Fruit fly (Drosophila melanogaster) whole organism, embryonic: ENCODE results near the gene Cpsf73.
A peak's percentile ranks its signal among the peaks of the same experiment; 100 is the strongest.

Source experiments
- B-H2 ChIP-seq: fragments of 200-800 bp; sonication (Bioruptor generic); optimal IDR thresholded peaks from 2 replicates; lab custom pipeline; 2018; ENCODE audit warnings: missing biosample characterization, mild to moderate bottlenecking, missing genetic modification characterization
- CG11695 ChIP-seq: fragments of 200-800 bp; sonication (Bioruptor generic); IDR thresholded peaks from 3 replicates; pipeline ENCODE4 v1.3.6; 2022; ENCODE audit warnings: missing biosample characterization, missing genetic modification characterization
- CG11723 ChIP-seq: fragments of 200-800 bp; sonication (Bioruptor generic); optimal IDR thresholded peaks from 2 replicates; lab custom pipeline; 2017; ENCODE audit warnings: missing biosample characterization, mild to moderate bottlenecking, missing genetic modification characterization
- CG12236 ChIP-seq: fragments of 200-800 bp; sonication (Bioruptor generic); optimal IDR thresholded peaks from 2 replicates; lab custom pipeline; 2016; ENCODE audit warnings: missing biosample characterization, missing genetic modification characterization
- CG14667 ChIP-seq: fragments of 200-800 bp; sonication (Bioruptor generic); IDR thresholded peaks from 2 replicates; pipeline ENCODE4 v1.3.6; 2022; ENCODE audit warnings: missing biosample characterization, missing genetic modification characterization
- CG15514 ChIP-seq: fragments of 200-800 bp; sonication (Bioruptor generic); optimal IDR thresholded peaks from 3 replicates; lab custom pipeline; 2017; ENCODE audit warnings: missing biosample characterization, missing genetic modification characterization, mild to moderate bottlenecking, moderate library complexity, missing genetic modification reagents
- CG15696 ChIP-seq: fragments of 200-800 bp; sonication (Bioruptor generic); optimal IDR thresholded peaks from 2 replicates; lab custom pipeline; 2019; ENCODE audit warnings: missing biosample characterization, mild to moderate bottlenecking, missing genetic modification characterization, moderate library complexity
- CG17568 ChIP-seq: fragments of 200-800 bp; sonication (Bioruptor generic); optimal IDR thresholded peaks from 2 replicates; lab custom pipeline; 2018; ENCODE audit warnings: missing biosample characterization, mild to moderate bottlenecking, missing genetic modification characterization, moderate library complexity
- CG17612 ChIP-seq: fragments of 200-800 bp; sonication (Bioruptor generic); IDR thresholded peaks from 2 replicates; pipeline ENCODE4 v1.3.6; 2022; ENCODE audit warnings: missing biosample characterization, missing genetic modification characterization
- CG2889 ChIP-seq: fragments of 200-800 bp; sonication (Bioruptor generic); IDR thresholded peaks from 3 replicates; pipeline ENCODE4 v1.3.6; 2022; ENCODE audit warnings: missing biosample characterization, missing genetic modification characterization
- CG31365 ChIP-seq: fragments of 200-800 bp; sonication (Bioruptor generic); optimal IDR thresholded peaks from 2 replicates; lab custom pipeline; 2018; ENCODE audit warnings: missing biosample characterization, mild to moderate bottlenecking, missing genetic modification characterization
- CG32767 ChIP-seq: fragments of 200-800 bp; sonication (Bioruptor generic); IDR thresholded peaks from 2 replicates; pipeline ENCODE4 v1.3.6; 2022; ENCODE audit warnings: missing biosample characterization, missing genetic modification characterization
- CG34376 ChIP-seq: fragments of 200-800 bp; sonication (Bioruptor generic); optimal IDR thresholded peaks from 2 replicates; lab custom pipeline; 2018; ENCODE audit warnings: missing biosample characterization, mild to moderate bottlenecking, missing genetic modification characterization
- CG4424 ChIP-seq: fragments of 200-800 bp; sonication (Bioruptor generic); optimal IDR thresholded peaks from 3 replicates; lab custom pipeline; 2016; ENCODE audit warnings: missing biosample characterization, missing genetic modification characterization
- CG9437 ChIP-seq: fragments of 200-800 bp; sonication (Bioruptor generic); optimal IDR thresholded peaks from 2 replicates; lab custom pipeline; 2018; ENCODE audit warnings: missing biosample characterization, mild to moderate bottlenecking, missing genetic modification characterization
- CrebB ChIP-seq: fragments of 200-800 bp; sonication (Bioruptor generic); optimal IDR thresholded peaks from 3 replicates; lab custom pipeline; 2018; ENCODE audit warnings: missing biosample characterization, mild to moderate bottlenecking, missing genetic modification characterization
- D ChIP-seq, 2 experiments: fragments of 200-800 bp in 1 of 2; fragments of >200 bp in 1 of 2; sonication (Bioruptor generic) in 1 of 2; optimal IDR thresholded peaks; 2 replicates in 1 of 2; 3 replicates in 1 of 2; lab custom pipeline; 2017; ENCODE audit warnings: mild to moderate bottlenecking in 1 of 2, missing biosample characterization in 1 of 2, missing genetic modification characterization in 1 of 2, missing genetic modification reagents in 1 of 2
- E2f2 ChIP-seq: fragments of 200-800 bp; sonication (Bioruptor generic); IDR thresholded peaks from 2 replicates; pipeline ENCODE4 v1.3.6; 2022; ENCODE audit warnings: missing biosample characterization, missing genetic modification characterization
- GATAe ChIP-seq: fragments of 200-800 bp; sonication (Bioruptor generic); conservative IDR thresholded peaks from 2 replicates; pipeline ENCODE4 v1.3.6; 2022; ENCODE audit warnings: missing biosample characterization, missing genetic modification characterization
- Hey ChIP-seq: fragments of 200-800 bp; sonication (Bioruptor generic); optimal IDR thresholded peaks from 3 replicates; lab custom pipeline; 2018; ENCODE audit warnings: missing biosample characterization, mild to moderate bottlenecking, missing genetic modification characterization
- HmgZ ChIP-seq: fragments of 200-800 bp; sonication (Bioruptor generic); optimal IDR thresholded peaks from 2 replicates; lab custom pipeline; 2018; ENCODE audit warnings: missing biosample characterization, mild to moderate bottlenecking, missing genetic modification characterization
- Hmr ChIP-seq: fragments of 200-800 bp; sonication (Bioruptor generic); optimal IDR thresholded peaks from 3 replicates; lab custom pipeline; 2017; ENCODE audit warnings: mild to moderate bottlenecking, missing biosample characterization, missing genetic modification reagents, missing genetic modification characterization
- Hr78 ChIP-seq, 2 experiments: fragments of 200-800 bp in 1 of 2; fragments of >200 bp in 1 of 2; sonication (Bioruptor generic) in 1 of 2; optimal IDR thresholded peaks; 2 replicates each; lab custom pipeline; 2017 to 2019; ENCODE audit warnings: missing biosample characterization in 2 of 2, missing genetic modification characterization in 2 of 2, mild to moderate bottlenecking in 1 of 2, moderate library complexity in 1 of 2
- Jarid2 ChIP-seq: fragments of 200-800 bp; sonication (Bioruptor generic); optimal IDR thresholded peaks from 3 replicates; lab custom pipeline; 2017; ENCODE audit warnings: mild to moderate bottlenecking, missing biosample characterization, missing genetic modification reagents, missing genetic modification characterization
- Med ChIP-seq: fragments of 200-800 bp; sonication (Bioruptor generic); peaks from one replicate; lab custom pipeline; 2016; ENCODE audit warnings: missing biosample characterization, missing genetic modification characterization, mild to moderate bottlenecking, inconsistent platforms, moderate library complexity
- Nf-YB ChIP-seq: fragments of 200-800 bp; sonication (Bioruptor generic); optimal IDR thresholded peaks from 3 replicates; lab custom pipeline; 2019; ENCODE audit warnings: missing biosample characterization, mild to moderate bottlenecking, missing genetic modification characterization, moderate library complexity
- Rx ChIP-seq: fragments of 200-800 bp; sonication (Bioruptor generic); IDR thresholded peaks from 2 replicates; pipeline ENCODE4 v1.3.6; 2022; ENCODE audit warnings: missing biosample characterization, missing genetic modification characterization
- Six4 ChIP-seq: fragments of 200-800 bp; sonication (Bioruptor generic); optimal IDR thresholded peaks from 2 replicates; lab custom pipeline; 2016; ENCODE audit warnings: missing biosample characterization, missing genetic modification characterization
- Spps ChIP-seq: fragments of 200-800 bp; sonication (Bioruptor generic); optimal IDR thresholded peaks from 2 replicates; lab custom pipeline; 2018; ENCODE audit warnings: missing biosample characterization, mild to moderate bottlenecking, missing genetic modification characterization
- Trl ChIP-seq, 3 experiments: fragments of >200 bp in 2 of 3; fragments of 200-800 bp in 1 of 3; sonication (Bioruptor generic) in 1 of 3; optimal IDR thresholded peaks; 2 replicates in 1 of 3; 3 replicates in 2 of 3; lab custom pipeline; 2016 to 2017; ENCODE audit warnings: missing biosample characterization in 1 of 3, missing genetic modification characterization in 1 of 3
- ci ChIP-seq: fragments of 200-800 bp; sonication (Bioruptor generic); IDR thresholded peaks from 3 replicates; pipeline ENCODE4 v1.3.6; 2022; ENCODE audit warnings: missing biosample characterization, missing genetic modification characterization
- dpn ChIP-seq, 2 experiments: fragments of 200-800 bp; sonication (Bioruptor generic); optimal IDR thresholded peaks; 3 replicates each; lab custom pipeline; 2016; ENCODE audit warnings: missing biosample characterization in 2 of 2, missing genetic modification characterization in 2 of 2
- emc ChIP-seq: fragments of 200-800 bp; sonication (Bioruptor generic); optimal IDR thresholded peaks from 2 replicates; lab custom pipeline; 2016; ENCODE audit warnings: missing biosample characterization, missing genetic modification characterization
- ftz-f1 ChIP-seq: fragments of 200-800 bp; sonication (Bioruptor generic); optimal IDR thresholded peaks from 2 replicates; lab custom pipeline; 2016; ENCODE audit warnings: missing biosample characterization, missing genetic modification characterization
- grn ChIP-seq: fragments of 200-800 bp; sonication (Bioruptor generic); optimal IDR thresholded peaks from 3 replicates; lab custom pipeline; 2017; ENCODE audit warnings: missing biosample characterization, missing genetic modification characterization
- jing ChIP-seq: fragments of 200-800 bp; sonication (Bioruptor generic); optimal IDR thresholded peaks from 2 replicates; lab custom pipeline; 2018; ENCODE audit warnings: missing biosample characterization, mild to moderate bottlenecking, missing genetic modification characterization
- kay ChIP-seq: fragments of 200-800 bp; sonication (Bioruptor generic); optimal IDR thresholded peaks from 2 replicates; lab custom pipeline; 2016; ENCODE audit warnings: missing biosample characterization, missing genetic modification characterization
- kni ChIP-seq: fragments of 200-800 bp; sonication (Bioruptor generic); optimal IDR thresholded peaks from 3 replicates; lab custom pipeline; 2017; ENCODE audit warnings: mild to moderate bottlenecking, missing biosample characterization, missing genetic modification reagents, missing genetic modification characterization
- lab ChIP-seq: fragments of 200-800 bp; sonication (Bioruptor generic); optimal IDR thresholded peaks from 3 replicates; lab custom pipeline; 2017; ENCODE audit warnings: missing biosample characterization, missing genetic modification characterization, mild to moderate bottlenecking, moderate library complexity, missing genetic modification reagents
- mirr ChIP-seq: fragments of 200-800 bp; sonication (Bioruptor generic); optimal IDR thresholded peaks from 3 replicates; lab custom pipeline; 2018; ENCODE audit warnings: missing biosample characterization, mild to moderate bottlenecking, missing genetic modification characterization
- nau ChIP-seq: fragments of 200-800 bp; sonication (Bioruptor generic); optimal IDR thresholded peaks from 3 replicates; lab custom pipeline; 2017; ENCODE audit warnings: missing biosample characterization, mild to moderate bottlenecking, missing genetic modification characterization, missing genetic modification reagents
- pb ChIP-seq: fragments of 200-800 bp; sonication (Bioruptor generic); optimal IDR thresholded peaks from 3 replicates; lab custom pipeline; 2016; ENCODE audit warnings: missing biosample characterization, missing genetic modification characterization
- pros ChIP-seq: fragments of 200-800 bp; sonication (Bioruptor generic); optimal IDR thresholded peaks from 3 replicates; lab custom pipeline; 2019; ENCODE audit warnings: missing biosample characterization, mild to moderate bottlenecking, missing genetic modification characterization, moderate library complexity
- ro ChIP-seq: fragments of 200-800 bp; sonication (Bioruptor generic); IDR thresholded peaks from 2 replicates; pipeline ENCODE4 v1.3.6; 2022; ENCODE audit warnings: missing biosample characterization, missing genetic modification characterization
- sob ChIP-seq: fragments of 200-800 bp; sonication (Bioruptor generic); IDR thresholded peaks from 2 replicates; pipeline ENCODE4 v1.3.6; 2022; ENCODE audit warnings: missing biosample characterization, missing genetic modification characterization
- sug ChIP-seq: fragments of 200-800 bp; optimal IDR thresholded peaks from 2 replicates; lab custom pipeline; 2019; ENCODE audit warnings: missing biosample characterization, mild to moderate bottlenecking, missing genetic modification characterization, moderate library complexity
- usp ChIP-seq: fragments of >200 bp; optimal IDR thresholded peaks from 2 replicates; lab custom pipeline; 2017; ENCODE audit warnings: missing biosample characterization, missing genetic modification characterization

Cpsf73 gene

dm6 chr3R:18677500-18677940, 14.2 kb upstream of the Cpsf73 start, which contains the start of the genes dind and CG7706 (continued):
- TF ChIP-seq CG15696 (no peak), CrebB (tag; lab: Kevin White, UChicago) (no peak), Spps (no peak), jing (GFP tag; lab: Kevin White, UChicago) (no peak), nau (GFP tag; lab: Kevin White, UChicago) (no peak), CG12236 (GFP tag; lab: Kevin White, UChicago) (no peak), Hey (tag; lab: Kevin White, UChicago) (no peak), CG15514 (GFP tag; lab: Kevin White, UChicago) (peak; percentile 9)
- TF ChIP-seq, all 482 proteins: peak for 52

DNA sequence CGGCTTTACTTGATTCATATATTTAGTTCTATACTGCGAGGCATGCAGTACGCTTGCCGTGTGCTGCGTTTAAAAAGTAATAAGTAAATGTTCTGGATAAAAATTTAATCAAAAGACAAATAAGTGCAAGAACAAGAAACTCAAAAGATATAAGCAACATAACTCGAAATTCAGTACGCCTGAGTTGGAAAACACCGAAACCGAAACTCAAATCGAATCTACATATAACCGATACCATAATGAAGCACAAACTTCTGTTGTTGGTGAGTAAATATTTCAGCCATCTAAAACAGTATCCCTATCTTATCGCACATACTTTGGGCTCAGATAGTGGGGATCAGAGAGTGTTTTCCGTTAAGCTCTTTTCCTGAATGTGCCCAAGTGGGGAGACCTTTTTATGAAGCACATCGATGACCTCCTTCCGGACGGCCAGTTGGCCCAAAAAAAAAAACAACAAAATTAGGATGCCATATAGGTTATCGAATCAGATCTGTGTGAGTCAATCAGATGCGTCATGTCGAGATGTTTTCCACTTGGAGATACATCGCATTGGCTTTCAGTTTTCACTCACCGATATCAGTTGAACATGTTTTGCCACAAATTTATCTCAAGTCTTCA, 7.9 kb upstream of the Cpsf73 start, which contains the start of gene CG31230:
Gene CG31230 (plus strand): TSS at position 568 of the 618 bp plus-strand sequence.
- TF ChIP-seq CG17612 (GFP tag; lab: Robert Waterston, UW) (no peak), CG11723 (no peak), Hmr (no peak), CG31365 (tag; lab: Kevin White, UChicago) (peak; percentile 2), CG2889 (no peak), HmgZ (tag; lab: Kevin White, UChicago) (peak; percentile 41), emc (GFP tag; lab: Kevin White, UChicago) (no peak), B-H2 (GFP tag; lab: Kevin White, UChicago) (peak; percentile 1), CG34376 (GFP tag; lab: Kevin White, UChicago) (peak; percentile 11), ci (GFP tag; lab: Robert Waterston, UW) (no peak), D (optimal IDR thresholded peaks at IDR 0.05; lab: Kevin White, UChicago) (no peak), D (GFP tag; optimal IDR thresholded peaks at IDR 0.05; lab: Kevin White, UChicago) (no peak), GATAe (peak; percentile 71; the same call in 1 of the 2 replicates), ftz-f1 (GFP tag; lab: Kevin White, UChicago) (no peak), CG4424 (GFP tag; lab: Kevin White, UChicago) (no peak), dpn (GFP tag; optimal IDR thresholded peaks at IDR 0.05; lab: Kevin White, UChicago) (no peak), CG14667 (no peak), usp (no peak), Rx (GFP tag; lab: Robert Waterston, UW) (no peak), kay (GFP tag; lab: Kevin White, UChicago) (no peak), CG32767 (GFP tag; lab: Robert Waterston, UW) (no peak), CG17568 (GFP tag; lab: Kevin White, UChicago) (no peak), pb (GFP tag; lab: Kevin White, UChicago) (no peak), Med (GFP tag; lab: Kevin White, UChicago) (peak; percentile 39), pros (GFP tag; lab: Kevin White, UChicago) (no peak), lab (peak; percentile 29), mirr (GFP tag; lab: Kevin White, UChicago) (peak; percentile 0), Six4 (GFP tag; lab: Kevin White, UChicago) (no peak), Jarid2 (peak; percentile 50), CG11695 (GFP tag; lab: Robert Waterston, UW) (peak; percentile 13; the same call in 1 of the 3 replicates), CG15514 (GFP tag; lab: Kevin White, UChicago) (no peak), Nf-YB (GFP tag; lab: Kevin White, UChicago) (no peak), sug (tag; lab: Kevin White, UChicago) (peak; percentile 16), Trl (optimal IDR thresholded peaks at IDR 0.05; lab: Kevin White, UChicago) (no peak), Trl (GFP tag; optimal IDR thresholded peaks at IDR 0.05; lab: Kevin White, UChicago) (no peak), kni (GFP tag; lab: Kevin White, UChicago) (no peak), ro (GFP tag; lab: Robert Waterston, UW) (no peak), CG9437 (GFP tag; lab: Kevin White, UChicago) (no peak), Hr78 (GFP tag; optimal IDR thresholded peaks at IDR 0.05; lab: Kevin White, UChicago) (peak in 1 of 2 experiments; percentile 30), E2f2 (GFP tag; lab: Robert Waterston, UW) (no peak), sob (GFP tag; lab: Robert Waterston, UW) (no peak), grn (GFP tag; lab: Kevin White, UChicago) (peak; percentile 4)
